Worm (Caenorhabditis elegans): ENCODE measurements around the gene rpl-42.

rpl-42 gene

ce11 chrII:11103052-11103451, 10.5 kb downstream of the rpl-42 start:
- TF ChIP-seq hmg-11 (tag; optimal IDR thresholded peaks at IDR 0.05): peak; percentile 11
- TF ChIP-seq R02D3.7 (tag; optimal IDR thresholded peaks at IDR 0.05): no peak
- peak; percentile 72 for TF ChIP-seq nhr-23 (tag; optimal IDR thresholded peaks at IDR 0.05)
- no peak for TF ChIP-seq skn-1 (tag; optimal IDR thresholded peaks at IDR 0.05)
- peak; percentile 83 for TF ChIP-seq nhr-25 (tag; optimal IDR thresholded peaks at IDR 0.05)
- peak; percentile 49 for TF ChIP-seq snpc-4 (tag; optimal IDR thresholded peaks at IDR 0.05)
- peak; percentile 29 for TF ChIP-seq pqm-1 (tag; optimal IDR thresholded peaks at IDR 0.05)
- no peak for TF ChIP-seq nhr-43 (tag; optimal IDR thresholded peaks at IDR 0.05; ENCODE audit: poor library complexity, severe bottlenecking)
- no peak for TF ChIP-seq fos-1 (tag; optimal IDR thresholded peaks at IDR 0.05)
- TF ChIP-seq elt-1 (tag; optimal IDR thresholded peaks at IDR 0.05): no peak
- no peak for TF ChIP-seq daf-12 (tag; optimal IDR thresholded peaks at IDR 0.05)
- TF ChIP-seq nfya-1 (tag; optimal IDR thresholded peaks at IDR 0.05; ENCODE audit: insufficient read depth): peak; percentile 76
- no peak for TF ChIP-seq zag-1 (tag; optimal IDR thresholded peaks at IDR 0.05)
- TF ChIP-seq elt-2 (tag; optimal IDR thresholded peaks at IDR 0.05): peak; percentile 48
- TF ChIP-seq fkh-2 (tag; optimal IDR thresholded peaks at IDR 0.05): no peak
- peak; percentile 82 for TF ChIP-seq lin-15B (tag; optimal IDR thresholded peaks at IDR 0.05)
- no peak for TF ChIP-seq ZK546.5 (tag; optimal IDR thresholded peaks at IDR 0.05)
- TF ChIP-seq sea-2 (GFP tag; optimal IDR thresholded peaks at IDR 0.05): no peak
- no peak for TF ChIP-seq nhr-67 (tag; optimal IDR thresholded peaks at IDR 0.05)
- no peak for TF ChIP-seq ztf-4 (tag; optimal IDR thresholded peaks at IDR 0.05)
- TF ChIP-seq tbx-2 (tag; optimal IDR thresholded peaks at IDR 0.05): no peak
- peak; percentile 80 for TF ChIP-seq egl-5 (tag; optimal IDR thresholded peaks at IDR 0.05)
- TF ChIP-seq pha-4 (tag; optimal IDR thresholded peaks at IDR 0.05): peak; percentile 84
- TF ChIP-seq unc-62 (GFP tag; optimal IDR thresholded peaks at IDR 0.05): no peak
- no peak for TF ChIP-seq aly-2 (tag; optimal IDR thresholded peaks at IDR 0.05)
- TF ChIP-seq lin-39 (tag; optimal IDR thresholded peaks at IDR 0.05): peak; percentile 79
- TF ChIP-seq unc-39 (tag; optimal IDR thresholded peaks at IDR 0.05): no peak
- no peak for TF ChIP-seq mdl-1 (tag; optimal IDR thresholded peaks at IDR 0.05)
- no peak for TF ChIP-seq ztf-11 (tag; optimal IDR thresholded peaks at IDR 0.05)

ce11 chrII:11103657-11104056, 11.1 kb downstream of the rpl-42 start, which contains the start of gene C09H10.5:
Gene C09H10.5 (minus strand): TSS chrII:11103757.
- TF ChIP-seq elt-1 (tag; optimal IDR thresholded peaks at IDR 0.05): no peak
- TF ChIP-seq mml-1 (tag; optimal IDR thresholded peaks at IDR 0.05): no peak
- no peak for TF ChIP-seq eor-1 (tag; optimal IDR thresholded peaks at IDR 0.05)
- TF ChIP-seq nhr-12 (tag; optimal IDR thresholded peaks at IDR 0.05): no peak
- no peak for TF ChIP-seq snpc-4 (tag; optimal IDR thresholded peaks at IDR 0.05)
- no peak for TF ChIP-seq ztf-11 (tag; optimal IDR thresholded peaks at IDR 0.05)
- no peak for TF ChIP-seq egl-27 (tag; optimal IDR thresholded peaks at IDR 0.05)
- no peak for TF ChIP-seq R02D3.7 (tag; optimal IDR thresholded peaks at IDR 0.05)

- TF ChIP-seq fos-1 (tag; optimal IDR thresholded peaks at IDR 0.05): no peak
- no peak for TF ChIP-seq mdl-1 (tag; optimal IDR thresholded peaks at IDR 0.05)
- no peak for TF ChIP-seq nhr-76 (tag; optimal IDR thresholded peaks at IDR 0.05)
- TF ChIP-seq nhr-25 (tag; optimal IDR thresholded peaks at IDR 0.05): no peak
- TF ChIP-seq unc-39 (tag; optimal IDR thresholded peaks at IDR 0.05): no peak
- no peak for TF ChIP-seq snpc-4 (tag; optimal IDR thresholded peaks at IDR 0.05)
- no peak for TF ChIP-seq lin-39 (tag; optimal IDR thresholded peaks at IDR 0.05)
- no peak for TF ChIP-seq elt-2 (tag; optimal IDR thresholded peaks at IDR 0.05)
- no peak for TF ChIP-seq egl-5 (tag; optimal IDR thresholded peaks at IDR 0.05)
- no peak for TF ChIP-seq ceh-82 (tag; optimal IDR thresholded peaks at IDR 0.05)
- no peak for TF ChIP-seq ceh-16 (tag; optimal IDR thresholded peaks at IDR 0.05)
These were observed 11.6 kb downstream of the rpl-42 start, which contains the start of gene C09H10.9 for ce11 chrII:11104162-11104561. Gene C09H10.9 (plus strand): TSS chrII:11104462.

ce11 chrII:11105981-11106711, 13.6 kb downstream of the rpl-42 start, which contains the start of gene nasp-1:
Gene nasp-1 (plus strand): TSS chrII:11106612.
- TF ChIP-seq nfya-1 (tag; optimal IDR thresholded peaks at IDR 0.05; ENCODE audit: insufficient read depth) (peak; percentile 24), ZK546.5 (tag; optimal IDR thresholded peaks at IDR 0.05) (no peak), ceh-9 (tag; optimal IDR thresholded peaks at IDR 0.05) (no peak), pha-4 (tag; optimal IDR thresholded peaks at IDR 0.05) (peak; percentile 6), skn-1 (tag; optimal IDR thresholded peaks at IDR 0.05) (no peak)

All from whole organism, L3 larva.